Worm (Caenorhabditis elegans) whole organism, L2 larva: ENCODE results near the gene F37A8.1.

ENCODE experiments used
- C34F6.9 ChIP-seq: fragments of 150-350 bp; optimal IDR thresholded peaks from 2 replicates; lab custom pipeline; 2014; ENCODE audit warnings: missing biosample characterization, missing genetic modification characterization
- F13H6.1 ChIP-seq: sonication (generic microtip); optimal IDR thresholded peaks from 2 replicates; lab custom pipeline; 2016; ENCODE audit warnings: missing genetic modification characterization, missing compliant biosample characterization
- Y55F3AM.14 ChIP-seq: fragments of 200-800 bp; sonication (Bioruptor generic); optimal IDR thresholded peaks from 2 replicates; lab custom pipeline; 2018; ENCODE audit warnings: mild to moderate bottlenecking, missing genetic modification characterization, missing compliant biosample characterization
- ama-1 ChIP-seq: fragments of 150-350 bp; optimal IDR thresholded peaks from 2 replicates; lab custom pipeline; 2018; ENCODE audit warnings: inconsistent platforms
- blmp-1 ChIP-seq: sonication (generic microtip); optimal IDR thresholded peaks from 2 replicates; lab custom pipeline; 2017; ENCODE audit warnings: missing genetic modification characterization, mild to moderate bottlenecking, missing compliant biosample characterization, antibody characterized with exemption, moderate library complexity; ENCODE audit not compliant: insufficient read depth
- crh-2 ChIP-seq: sonication (generic microtip); optimal IDR thresholded peaks from 2 replicates; lab custom pipeline; 2017; ENCODE audit warnings: missing biosample characterization, missing genetic modification characterization
- elt-1 ChIP-seq: fragments of 150-350 bp; optimal IDR thresholded peaks from 2 replicates; lab custom pipeline; 2014; ENCODE audit warnings: missing biosample characterization, missing genetic modification characterization
- fos-1 ChIP-seq: fragments of 150-350 bp; optimal IDR thresholded peaks from 2 replicates; lab custom pipeline; 2014; ENCODE audit warnings: missing biosample characterization, missing genetic modification characterization
- gmeb-1 ChIP-seq: fragments of 150-350 bp; optimal IDR thresholded peaks from 2 replicates; lab custom pipeline; 2014; ENCODE audit warnings: missing biosample characterization, missing genetic modification characterization
- lin-13 ChIP-seq: fragments of 150-350 bp; optimal IDR thresholded peaks from 2 replicates; lab custom pipeline; 2014; ENCODE audit warnings: missing biosample characterization, missing genetic modification reagents, missing genetic modification characterization
- lin-39 ChIP-seq: fragments of 150-350 bp; optimal IDR thresholded peaks from 2 replicates; lab custom pipeline; 2014; ENCODE audit warnings: missing biosample characterization, missing genetic modification reagents, missing genetic modification characterization
- lsy-2 ChIP-seq, 2 experiments: fragments of 150-350 bp in 1 of 2; sonication (generic microtip) in 1 of 2; optimal IDR thresholded peaks; 2 replicates each; lab custom pipeline; 2014 to 2017; ENCODE audit warnings: missing biosample characterization in 2 of 2, missing genetic modification characterization in 2 of 2
- mab-5 ChIP-seq: fragments of 150-350 bp; optimal IDR thresholded peaks from 2 replicates; lab custom pipeline; 2014; ENCODE audit warnings: missing biosample characterization, missing genetic modification characterization
- mbf-1 ChIP-seq: sonication (generic microtip); optimal IDR thresholded peaks from 2 replicates; lab custom pipeline; 2017; ENCODE audit warnings: missing biosample characterization, missing genetic modification characterization
- mdl-1 ChIP-seq, 2 experiments: fragments of 150-350 bp in 1 of 2; sonication (generic microtip) in 1 of 2; optimal IDR thresholded peaks; 2 replicates each; lab custom pipeline; 2017; ENCODE audit warnings: missing biosample characterization in 2 of 2, missing genetic modification characterization in 2 of 2
- nhr-10 ChIP-seq: sonication (generic microtip); optimal IDR thresholded peaks from 2 replicates; lab custom pipeline; 2017; ENCODE audit warnings: missing biosample characterization, missing genetic modification characterization
- nhr-12 ChIP-seq: fragments of 150-350 bp; optimal IDR thresholded peaks from 2 replicates; lab custom pipeline; 2014; ENCODE audit warnings: missing biosample characterization, missing genetic modification characterization
- nhr-129 ChIP-seq: fragments of 150-350 bp; optimal IDR thresholded peaks from 2 replicates; lab custom pipeline; 2014; ENCODE audit warnings: missing biosample characterization, missing genetic modification characterization
- nhr-21 ChIP-seq: fragments of 150-350 bp; optimal IDR thresholded peaks from 2 replicates; lab custom pipeline; 2014; ENCODE audit warnings: missing biosample characterization, missing genetic modification characterization
- nhr-23 ChIP-seq: fragments of 150-350 bp; optimal IDR thresholded peaks from 2 replicates; lab custom pipeline; 2014; ENCODE audit warnings: missing biosample characterization, missing genetic modification reagents, missing genetic modification characterization
- nhr-237 ChIP-seq: fragments of 150-350 bp; optimal IDR thresholded peaks from 2 replicates; lab custom pipeline; 2014; ENCODE audit warnings: missing biosample characterization, missing genetic modification characterization
- nhr-25 ChIP-seq: fragments of 150-350 bp; sonication (generic microtip); optimal IDR thresholded peaks from 3 replicates; lab custom pipeline; 2014; ENCODE audit warnings: missing biosample characterization, missing genetic modification characterization
- nhr-6 ChIP-seq: fragments of 150-350 bp; optimal IDR thresholded peaks from 2 replicates; lab custom pipeline; 2014; ENCODE audit warnings: missing biosample characterization, missing genetic modification characterization
- nhr-77 ChIP-seq: fragments of 150-350 bp; optimal IDR thresholded peaks from 2 replicates; lab custom pipeline; 2014; ENCODE audit warnings: missing biosample characterization, missing genetic modification characterization
- peb-1 ChIP-seq: fragments of 150-350 bp; optimal IDR thresholded peaks from 2 replicates; lab custom pipeline; 2014; ENCODE audit warnings: missing biosample characterization, missing genetic modification characterization
- sem-4 ChIP-seq: fragments of 150-350 bp; optimal IDR thresholded peaks from 2 replicates; lab custom pipeline; 2014; ENCODE audit warnings: missing biosample characterization, missing genetic modification reagents, missing genetic modification characterization
- skn-1 ChIP-seq: sonication (generic microtip); optimal IDR thresholded peaks from 2 replicates; lab custom pipeline; 2017; ENCODE audit warnings: missing biosample characterization, missing genetic modification characterization
- sma-9 ChIP-seq, 2 experiments: fragments of 150-350 bp in 1 of 2; sonication (generic microtip) in 1 of 2; optimal IDR thresholded peaks; 2 replicates each; lab custom pipeline; 2014 to 2016; ENCODE audit warnings: missing genetic modification characterization in 2 of 2, mild to moderate bottlenecking in 1 of 2, missing biosample characterization in 1 of 2, missing compliant biosample characterization in 1 of 2, missing genetic modification reagents in 1 of 2, moderate library complexity in 1 of 2
- snpc-4 ChIP-seq: fragments of 150-350 bp; optimal IDR thresholded peaks from 2 replicates; lab custom pipeline; 2014; ENCODE audit warnings: missing biosample characterization, missing genetic modification characterization
- unc-55 ChIP-seq: fragments of 150-350 bp; sonication (generic microtip); optimal IDR thresholded peaks from 3 replicates; lab custom pipeline; 2014; ENCODE audit warnings: missing biosample characterization, missing genetic modification reagents, missing genetic modification characterization
- zag-1 ChIP-seq: fragments of 150-350 bp; optimal IDR thresholded peaks from 2 replicates; lab custom pipeline; 2014; ENCODE audit warnings: missing biosample characterization, missing genetic modification characterization
- ztf-1 ChIP-seq: fragments of 200-800 bp; sonication (Bioruptor generic); conservative IDR thresholded peaks from 2 replicates; pipeline ENCODE4 v1.3.6; 2022; ENCODE audit warnings: missing genetic modification characterization, missing compliant biosample characterization
- ztf-11 ChIP-seq: sonication (generic microtip); optimal IDR thresholded peaks from 2 replicates; lab custom pipeline; 2017; ENCODE audit warnings: missing biosample characterization, missing genetic modification characterization
- ztf-4 ChIP-seq: fragments of 150-350 bp; optimal IDR thresholded peaks from 2 replicates; lab custom pipeline; 2014; ENCODE audit warnings: missing biosample characterization, missing genetic modification characterization

The F37A8.1 gene

ce11 chrIII:3954220-3954619 lies 26.0 kb downstream of the F37A8.1 start (continued):
- TF ChIP-seq lin-39 = no peak
- TF ChIP-seq Y55F3AM.14 (GFP tag; lab: Kevin White, UChicago) = no peak
- peak; percentile 3 for TF ChIP-seq blmp-1
- TF ChIP-seq nhr-12 (tag; lab: Kevin White, UChicago) = no peak
- no peak for TF ChIP-seq nhr-23 (tag; lab: Kevin White, UChicago)
- TF ChIP-seq mdl-1 (tag; optimal IDR thresholded peaks at IDR 0.05; lab: Kevin White, UChicago) = peak; percentile 66 to 69
- no peak for TF ChIP-seq nhr-237 (tag; lab: Kevin White, UChicago)
- peak; percentile 60 for TF ChIP-seq sem-4
- no peak for TF ChIP-seq peb-1 (tag; lab: Kevin White, UChicago)
- peak; percentile 81 for TF ChIP-seq nhr-129 (tag; lab: Kevin White, UChicago)
- no peak for TF ChIP-seq lin-13 (GFP tag; lab: Kevin White, UChicago)
- no peak for TF ChIP-seq snpc-4 (tag; lab: Kevin White, UChicago)
- no peak for TF ChIP-seq crh-2
- TF ChIP-seq zag-1 (tag; lab: Kevin White, UChicago) = no peak

- TF ChIP-seq ztf-1 (GFP tag; lab: Robert Waterston, UW) = no peak
- peak; percentile 71 for TF ChIP-seq unc-55 (GFP tag; lab: Kevin White, UChicago)
- peak; percentile 20 for TF ChIP-seq ztf-4
- TF ChIP-seq, all 48 proteins: peak for 2
Observed at ce11 chrIII:3954828-3955227, 26.6 kb downstream of the F37A8.1 start.

ce11 chrIII:3955674-3956073 lies 27.4 kb downstream of the F37A8.1 start:
- peak; percentile 42 for TF ChIP-seq nhr-21 (tag; lab: Kevin White, UChicago)
- TF ChIP-seq nhr-10 (tag; lab: Kevin White, UChicago) = no peak
- no peak for TF ChIP-seq snpc-4 (tag; lab: Kevin White, UChicago)
- TF ChIP-seq nhr-129 (tag; lab: Kevin White, UChicago) = peak; percentile 61
- peak; percentile 35 for TF ChIP-seq unc-55 (GFP tag; lab: Kevin White, UChicago)
- TF ChIP-seq ztf-1 (GFP tag; lab: Robert Waterston, UW) = no peak
- TF ChIP-seq nhr-23 (tag; lab: Kevin White, UChicago) = no peak
- no peak for TF ChIP-seq nhr-237 (tag; lab: Kevin White, UChicago)
- no peak for TF ChIP-seq nhr-77 (tag; lab: Kevin White, UChicago)
- TF ChIP-seq lsy-2 (tag; optimal IDR thresholded peaks at IDR 0.05; lab: Kevin White, UChicago) = peak in 1 of 2 experiments; percentile 64
- TF ChIP-seq mdl-1 (tag; optimal IDR thresholded peaks at IDR 0.05; lab: Kevin White, UChicago) = peak; percentile 48 to 56
- TF ChIP-seq sma-9 (GFP tag; optimal IDR thresholded peaks at IDR 0.05; lab: Kevin White, UChicago) = peak; percentile 75
- TF ChIP-seq sma-9 (tag; optimal IDR thresholded peaks at IDR 0.05; lab: Kevin White, UChicago) = no peak
- TF ChIP-seq mab-5 = peak; percentile 9
- peak; percentile 15 for TF ChIP-seq nhr-25 (tag; lab: Kevin White, UChicago)
- peak; percentile 36 for TF ChIP-seq blmp-1
- TF ChIP-seq elt-1 (tag; lab: Kevin White, UChicago) = no peak
- TF ChIP-seq nhr-6 (tag; lab: Kevin White, UChicago) = peak; percentile 21
- peak; percentile 25 for TF ChIP-seq crh-2
- TF ChIP-seq ama-1 (lab: Kevin White, UChicago) = no peak
- TF ChIP-seq mbf-1 (tag; lab: Kevin White, UChicago) = no peak
- peak; percentile 17 for TF ChIP-seq F13H6.1 (tag; lab: Kevin White, UChicago)
- TF ChIP-seq ztf-4 = peak; percentile 15
- TF ChIP-seq fos-1 (tag; lab: Kevin White, UChicago) = peak; percentile 16
- peak; percentile 49 for TF ChIP-seq C34F6.9 (tag; lab: Kevin White, UChicago)
- no peak for TF ChIP-seq gmeb-1 (tag; lab: Kevin White, UChicago)
- no peak for TF ChIP-seq nhr-12 (tag; lab: Kevin White, UChicago)
- no peak for TF ChIP-seq zag-1 (tag; lab: Kevin White, UChicago)
- no peak for TF ChIP-seq skn-1 (tag; lab: Kevin White, UChicago)

- no peak for TF ChIP-seq ztf-11 (tag; lab: Kevin White, UChicago)
- no peak for TF ChIP-seq nhr-77 (tag; lab: Kevin White, UChicago)
- no peak for TF ChIP-seq nhr-23 (tag; lab: Kevin White, UChicago)
Observed at ce11 chrIII:3956293-3956692, 28.1 kb downstream of the F37A8.1 start, which contains the start of gene F37A8.5. F37A8.5 (plus strand) TSS chrIII:3956624.
